Worm (Caenorhabditis elegans) whole organism, midembryonic: ENCODE measurements around the gene F23H12.7.

ENCODE experiments used
- T22C8.4 ChIP-seq: fragments of 200-800 bp; sonication (Bioruptor generic); IDR thresholded peaks from 2 replicates; pipeline ENCODE4 v1.3.6; 2022; ENCODE audit warnings: missing genetic modification characterization, missing compliant biosample characterization
- cog-1 ChIP-seq: sonication (generic microtip); optimal IDR thresholded peaks from 2 replicates; lab custom pipeline; 2016; ENCODE audit warnings: missing genetic modification characterization, missing compliant biosample characterization
- klf-2 ChIP-seq: fragments of 200-800 bp; sonication (Bioruptor generic); conservative IDR thresholded peaks from 2 replicates; pipeline ENCODE4 v1.3.6; 2022; ENCODE audit warnings: missing genetic modification reagents, missing genetic modification characterization, missing compliant biosample characterization
- med-1 ChIP-seq: sonication (generic microtip); optimal IDR thresholded peaks from 2 replicates; lab custom pipeline; 2017; ENCODE audit warnings: missing genetic modification characterization, mild to moderate bottlenecking, missing compliant biosample characterization, antibody characterized with exemption, missing genetic modification reagents; ENCODE audit not compliant: insufficient read depth
- ref-1 ChIP-seq: fragments of 200-800 bp; sonication (Bioruptor generic); conservative IDR thresholded peaks from 2 replicates; pipeline ENCODE4 v1.3.6; 2022; ENCODE audit warnings: missing genetic modification reagents, missing genetic modification characterization, missing compliant biosample characterization
- tab-1 ChIP-seq: fragments of 200-800 bp; sonication (Bioruptor generic); IDR thresholded peaks from 2 replicates; pipeline ENCODE4 v1.3.6; 2022; ENCODE audit warnings: missing genetic modification characterization, missing compliant biosample characterization
- ztf-23 ChIP-seq: fragments of 200-800 bp; sonication (Bioruptor generic); IDR thresholded peaks from 2 replicates; pipeline ENCODE4 v1.3.6; 2022; ENCODE audit warnings: missing genetic modification reagents, missing genetic modification characterization, missing compliant biosample characterization
- ztf-29 ChIP-seq: fragments of 200-800 bp; sonication (Bioruptor generic); IDR thresholded peaks from 2 replicates; pipeline ENCODE4 v1.3.6; 2022; ENCODE audit warnings: missing genetic modification reagents, missing genetic modification characterization, missing compliant biosample characterization

- TF ChIP-seq tab-1 (GFP tag; lab: Robert Waterston, UW): no peak
- no peak for TF ChIP-seq cog-1 (tag; lab: Kevin White, UChicago)
- TF ChIP-seq klf-2 (GFP tag; lab: Robert Waterston, UW): no peak
- TF ChIP-seq ztf-29 (GFP tag; lab: Robert Waterston, UW): no peak
- TF ChIP-seq med-1: no peak
- TF ChIP-seq ref-1 (GFP tag; lab: Robert Waterston, UW): no peak
- TF ChIP-seq T22C8.4 (GFP tag; lab: Robert Waterston, UW): no peak
- no peak for TF ChIP-seq ztf-23 (GFP tag; lab: Robert Waterston, UW)
Measured at ce11 chrV:12345808-12346207, 25.7 kb upstream of the F23H12.7 start, which contains the start of gene snb-2.
